Worm (Caenorhabditis elegans) whole organism, young adult: Measurements from ENCODE around the gene K02A6.2.

Experiments used
- B0261.1 ChIP-seq: sonication (generic microtip); optimal IDR thresholded peaks from 2 replicates; lab custom pipeline; 2016; ENCODE audit warnings: mild to moderate bottlenecking, missing genetic modification characterization, moderate library complexity, missing compliant biosample characterization
- B0336.3 ChIP-seq: fragments of 200-800 bp; sonication (Bioruptor generic); IDR thresholded peaks from 2 replicates; pipeline ENCODE4 v1.3.6; 2022; ENCODE audit warnings: missing genetic modification characterization, missing compliant biosample characterization
- C06A6.2 ChIP-seq: fragments of 200-800 bp; sonication (Bioruptor generic); conservative IDR thresholded peaks from 2 replicates; pipeline ENCODE4 v1.3.6; 2022; ENCODE audit warnings: missing genetic modification characterization, missing compliant biosample characterization
- F39B2.1 ChIP-seq: fragments of 200-800 bp; sonication (Bioruptor generic); IDR thresholded peaks from 2 replicates; pipeline ENCODE4 v1.3.6; 2022; ENCODE audit warnings: missing genetic modification reagents, missing genetic modification characterization, missing compliant biosample characterization
- F57A8.1 ChIP-seq: fragments of 200-800 bp; sonication (Bioruptor generic); optimal IDR thresholded peaks from 2 replicates; lab custom pipeline; 2018; ENCODE audit warnings: mild to moderate bottlenecking, missing genetic modification characterization, moderate library complexity, missing compliant biosample characterization
- F57C9.4 ChIP-seq: sonication (generic microtip); optimal IDR thresholded peaks from 2 replicates; lab custom pipeline; 2017; ENCODE audit warnings: mild to moderate bottlenecking, missing genetic modification characterization, missing compliant biosample characterization
- T26A5.8 ChIP-seq: sonication (generic microtip); optimal IDR thresholded peaks from 2 replicates; lab custom pipeline; 2016; ENCODE audit warnings: missing genetic modification characterization, missing compliant biosample characterization
- Y56A3A.18 ChIP-seq: fragments of 200-800 bp; sonication (Bioruptor generic); IDR thresholded peaks from 2 replicates; pipeline ENCODE4 v1.3.6; 2022; ENCODE audit warnings: missing genetic modification reagents, missing genetic modification characterization, missing compliant biosample characterization
- Y67H2A.10 ChIP-seq: fragments of 200-800 bp; sonication (Bioruptor generic); conservative IDR thresholded peaks from 2 replicates; pipeline ENCODE4 v1.3.6; 2022; ENCODE audit warnings: missing genetic modification reagents, missing genetic modification characterization, missing compliant biosample characterization
- Y79H2A.3 ChIP-seq: fragments of 200-800 bp; sonication (Bioruptor generic); conservative IDR thresholded peaks from 2 replicates; pipeline ENCODE4 v1.3.6; 2022; ENCODE audit warnings: missing genetic modification reagents, missing genetic modification characterization, missing compliant biosample characterization
- Y95B8A.8 ChIP-seq: fragments of 200-800 bp; sonication (Bioruptor generic); IDR thresholded peaks from 2 replicates; pipeline ENCODE4 v1.3.6; 2022; ENCODE audit warnings: missing genetic modification reagents, missing genetic modification characterization, missing compliant biosample characterization
- aptf-2 ChIP-seq: fragments of 200-800 bp; sonication (Bioruptor generic); conservative IDR thresholded peaks from 2 replicates; pipeline ENCODE4 v1.3.6; 2022; ENCODE audit warnings: missing genetic modification reagents, missing genetic modification characterization, missing compliant biosample characterization
- atf-7 ChIP-seq: sonication (generic microtip); optimal IDR thresholded peaks from 2 replicates; lab custom pipeline; 2017; ENCODE audit warnings: mild to moderate bottlenecking, missing genetic modification characterization, missing compliant biosample characterization
- attf-3 ChIP-seq: fragments of 200-800 bp; sonication (Bioruptor generic); conservative IDR thresholded peaks from 2 replicates; pipeline ENCODE4 v1.3.6; 2022; ENCODE audit warnings: missing genetic modification reagents, missing genetic modification characterization, missing compliant biosample characterization
- bed-1 ChIP-seq: fragments of 200-800 bp; sonication (Bioruptor generic); IDR thresholded peaks from 2 replicates; pipeline ENCODE4 v1.3.6; 2022; ENCODE audit warnings: missing genetic modification reagents, missing genetic modification characterization, missing compliant biosample characterization
- ceh-100 ChIP-seq: fragments of 200-800 bp; sonication (Bioruptor generic); IDR thresholded peaks from 2 replicates; pipeline ENCODE4 v1.3.6; 2022; ENCODE audit warnings: missing genetic modification reagents, missing genetic modification characterization, missing compliant biosample characterization
- ceh-79 ChIP-seq: sonication (generic microtip); optimal IDR thresholded peaks from 2 replicates; lab custom pipeline; 2017; ENCODE audit warnings: mild to moderate bottlenecking, missing genetic modification characterization, missing compliant biosample characterization
- ceh-91 ChIP-seq: fragments of 200-800 bp; sonication (Bioruptor generic); IDR thresholded peaks from 2 replicates; pipeline ENCODE4 v1.3.6; 2022; ENCODE audit warnings: missing genetic modification reagents, missing genetic modification characterization, missing compliant biosample characterization
- die-1 ChIP-seq: sonication (generic microtip); optimal IDR thresholded peaks from 2 replicates; lab custom pipeline; 2016; ENCODE audit warnings: missing genotype, mild to moderate bottlenecking, missing genetic modification characterization, missing compliant biosample characterization
- fkh-3 ChIP-seq: sonication (generic microtip); optimal IDR thresholded peaks from 2 replicates; lab custom pipeline; 2016; ENCODE audit warnings: mild to moderate bottlenecking, missing genetic modification characterization, missing compliant biosample characterization
- hlh-26 ChIP-seq: fragments of 200-800 bp; sonication (Bioruptor generic); conservative IDR thresholded peaks from 2 replicates; pipeline ENCODE4 v1.3.6; 2022; ENCODE audit warnings: missing genetic modification reagents, missing genetic modification characterization, missing compliant biosample characterization
- hmg-1.2 ChIP-seq: fragments of 200-800 bp; sonication (Bioruptor generic); IDR thresholded peaks from 2 replicates; pipeline ENCODE4 v1.3.6; 2022; ENCODE audit warnings: missing genetic modification reagents, missing genetic modification characterization, missing compliant biosample characterization
- hrde-1 ChIP-seq: sonication (generic microtip); optimal IDR thresholded peaks from 2 replicates; lab custom pipeline; 2016; ENCODE audit warnings: missing genetic modification characterization, mild to moderate bottlenecking, missing compliant biosample characterization, moderate library complexity, missing genotype, missing genetic modification reagents, borderline replicate concordance
- hsf-1 ChIP-seq: fragments of 200-800 bp; sonication (Bioruptor generic); IDR thresholded peaks from 2 replicates; pipeline ENCODE4 v1.3.6; 2022; ENCODE audit warnings: missing genetic modification reagents, missing genetic modification characterization, missing compliant biosample characterization
- lag-1 ChIP-seq: fragments of 200-800 bp; sonication (Bioruptor generic); IDR thresholded peaks from 2 replicates; pipeline ENCODE4 v1.3.6; 2022; ENCODE audit warnings: missing genetic modification reagents, missing genetic modification characterization, missing compliant biosample characterization
- let-526 ChIP-seq: fragments of 200-800 bp; sonication (Bioruptor generic); IDR thresholded peaks from 2 replicates; pipeline ENCODE4 v1.3.6; 2022; ENCODE audit warnings: missing genetic modification reagents, missing genetic modification characterization, missing compliant biosample characterization
- lir-1 ChIP-seq: fragments of 200-800 bp; sonication (Bioruptor generic); conservative IDR thresholded peaks from 2 replicates; pipeline ENCODE4 v1.3.6; 2022; ENCODE audit warnings: missing genetic modification reagents, missing genetic modification characterization, missing compliant biosample characterization
- madf-10 ChIP-seq: sonication (generic microtip); optimal IDR thresholded peaks from 2 replicates; lab custom pipeline; 2016; ENCODE audit warnings: mild to moderate bottlenecking, missing genetic modification characterization, missing compliant biosample characterization
- madf-3 ChIP-seq: fragments of 200-800 bp; sonication (Bioruptor generic); IDR thresholded peaks from 2 replicates; pipeline ENCODE4 v1.3.6; 2022; ENCODE audit warnings: missing genetic modification reagents, missing genetic modification characterization, missing compliant biosample characterization
- madf-8 ChIP-seq: fragments of 200-800 bp; sonication (Bioruptor generic); conservative IDR thresholded peaks from 2 replicates; pipeline ENCODE4 v1.3.6; 2022; ENCODE audit warnings: missing genetic modification reagents, missing genetic modification characterization, missing compliant biosample characterization
- mcd-1 ChIP-seq: fragments of 200-800 bp; sonication (Bioruptor generic); IDR thresholded peaks from 2 replicates; pipeline ENCODE4 v1.3.6; 2022; ENCODE audit warnings: missing genetic modification reagents, missing genetic modification characterization, missing compliant biosample characterization
- mes-4 ChIP-seq: sonication (generic microtip); optimal IDR thresholded peaks from 2 replicates; lab custom pipeline; 2016; ENCODE audit warnings: missing genotype, missing genetic modification characterization, missing compliant biosample characterization
- nfya-1 ChIP-seq: sonication (generic microtip); optimal IDR thresholded peaks from 2 replicates; lab custom pipeline; 2017; ENCODE audit warnings: antibody characterized with exemption, missing compliant biosample characterization, missing genetic modification characterization, borderline replicate concordance; ENCODE audit not compliant: insufficient read depth
- nfya-2 ChIP-seq: fragments of 200-800 bp; sonication (Bioruptor generic); IDR thresholded peaks from 2 replicates; pipeline ENCODE4 v1.3.6; 2022; ENCODE audit warnings: missing genetic modification reagents, missing genetic modification characterization, missing compliant biosample characterization
- nfyb-1 ChIP-seq: fragments of 200-800 bp; sonication (Bioruptor generic); IDR thresholded peaks from 2 replicates; pipeline ENCODE4 v1.3.6; 2022; ENCODE audit warnings: missing genetic modification reagents, missing genetic modification characterization, missing compliant biosample characterization
- nhr-90 ChIP-seq: sonication (generic microtip); optimal IDR thresholded peaks from 2 replicates; lab custom pipeline; 2016; ENCODE audit warnings: missing genotype, mild to moderate bottlenecking, missing genetic modification characterization, missing compliant biosample characterization
- rcor-1 ChIP-seq: fragments of 200-800 bp; sonication (Bioruptor generic); IDR thresholded peaks from 2 replicates; pipeline ENCODE4 v1.3.6; 2022; ENCODE audit warnings: missing genetic modification reagents, missing genetic modification characterization, missing compliant biosample characterization
- repo-1 ChIP-seq: sonication (generic microtip); optimal IDR thresholded peaks from 2 replicates; lab custom pipeline; 2017; ENCODE audit warnings: mild to moderate bottlenecking, missing genetic modification characterization, missing compliant biosample characterization
- rpc-1 ChIP-seq, 2 experiments: fragments of 150-350 bp in 1 of 2; sonication (generic microtip) in 1 of 2; optimal IDR thresholded peaks; 2 replicates each; lab custom pipeline; 2014 to 2018; ENCODE audit warnings: missing biosample characterization in 1 of 2, missing genetic modification characterization in 1 of 2, missing genetic modification reagents in 1 of 2, missing genotype in 1 of 2
- somi-1 ChIP-seq: fragments of 200-800 bp; sonication (Bioruptor generic); optimal IDR thresholded peaks from 2 replicates; lab custom pipeline; 2018; ENCODE audit warnings: mild to moderate bottlenecking, missing genetic modification characterization, missing compliant biosample characterization
- zfh-2 ChIP-seq: fragments of 200-800 bp; sonication (Bioruptor generic); conservative IDR thresholded peaks from 2 replicates; pipeline ENCODE4 v1.3.6; 2022; ENCODE audit warnings: missing genetic modification reagents, missing genetic modification characterization, missing compliant biosample characterization
- ztf-18 ChIP-seq: sonication (generic microtip); optimal IDR thresholded peaks from 2 replicates; lab custom pipeline; 2016; ENCODE audit warnings: missing genotype, mild to moderate bottlenecking, missing genetic modification characterization, missing compliant biosample characterization
- ztf-22 ChIP-seq: fragments of 200-800 bp; sonication (Bioruptor generic); optimal IDR thresholded peaks from 2 replicates; lab custom pipeline; 2018; ENCODE audit warnings: mild to moderate bottlenecking, missing genetic modification characterization, moderate library complexity, missing compliant biosample characterization

K02A6.2 gene

ce11 chrX:8224916-8225315 lies at the start of gene K02A6.2:
K02A6.2 (minus strand) TSS chrX:8225016.
- TF ChIP-seq C06A6.2 (GFP tag; lab: Robert Waterston, UW) (no peak), ztf-22 (GFP tag; lab: Kevin White, UChicago) (no peak), attf-3 (GFP tag; lab: Robert Waterston, UW) (no peak), madf-8 (GFP tag; lab: Robert Waterston, UW) (no peak), rcor-1 (GFP tag; lab: Robert Waterston, UW) (no peak), hrde-1 (tag; lab: Kevin White, UChicago) (no peak), die-1 (tag; lab: Kevin White, UChicago) (no peak), mes-4 (no peak), ceh-79 (tag; lab: Kevin White, UChicago) (no peak), let-526 (GFP tag; lab: Robert Waterston, UW) (no peak), hmg-1.2 (GFP tag; lab: Robert Waterston, UW) (no peak), nhr-90 (no peak), B0261.1 (tag; lab: Kevin White, UChicago) (no peak), hlh-26 (GFP tag; lab: Robert Waterston, UW) (no peak), aptf-2 (GFP tag; lab: Robert Waterston, UW) (no peak), ceh-100 (GFP tag; lab: Robert Waterston, UW) (no peak), lag-1 (GFP tag; lab: Robert Waterston, UW) (no peak), F57C9.4 (no peak)

ce11 chrX:8273496-8273895 lies 48.7 kb upstream of the K02A6.2 start:
- TF ChIP-seq madf-3 (GFP tag; lab: Robert Waterston, UW) (no peak), bed-1 (GFP tag; lab: Robert Waterston, UW) (no peak), ztf-18 (no peak), Y79H2A.3 (GFP tag; lab: Robert Waterston, UW) (no peak)

ce11 chrX:8270971-8271553 lies 46.2 kb upstream of the K02A6.2 start, which contains the start of gene cutl-29:
cutl-29 (minus strand) TSS chrX:8271021.
- TF ChIP-seq rpc-1 (optimal IDR thresholded peaks at IDR 0.05; lab: Kevin White, UChicago) (no peak), rpc-1 (tag; optimal IDR thresholded peaks at IDR 0.05; lab: Kevin White, UChicago) (no peak), nfya-1 (tag; lab: Kevin White, UChicago) (no peak), nfyb-1 (GFP tag; lab: Robert Waterston, UW) (no peak), ztf-22 (GFP tag; lab: Kevin White, UChicago) (no peak), atf-7 (tag; lab: Kevin White, UChicago) (no peak), Y56A3A.18 (GFP tag; lab: Robert Waterston, UW) (no peak), ceh-91 (GFP tag; lab: Robert Waterston, UW) (no peak), F39B2.1 (no peak), B0336.3 (GFP tag; lab: Robert Waterston, UW) (no peak), madf-10 (no peak), repo-1 (no peak), zfh-2 (GFP tag; lab: Robert Waterston, UW) (no peak)

ce11 chrX:8268083-8268482 lies 43.3 kb upstream of the K02A6.2 start:
- TF ChIP-seq Y67H2A.10 (GFP tag; lab: Robert Waterston, UW): no peak
- no peak for TF ChIP-seq hsf-1 (GFP tag; lab: Robert Waterston, UW)
- no peak for TF ChIP-seq let-526 (GFP tag; lab: Robert Waterston, UW)
- no peak for TF ChIP-seq nfya-2
- no peak for TF ChIP-seq B0336.3 (GFP tag; lab: Robert Waterston, UW)
- no peak for TF ChIP-seq ztf-22 (GFP tag; lab: Kevin White, UChicago)
- TF ChIP-seq F57A8.1 (GFP tag; lab: Kevin White, UChicago): no peak
- no peak for TF ChIP-seq mcd-1
- TF ChIP-seq Y95B8A.8: no peak
- no peak for TF ChIP-seq mes-4
- no peak for TF ChIP-seq T26A5.8 (tag; lab: Kevin White, UChicago)
- TF ChIP-seq fkh-3: no peak
- no peak for TF ChIP-seq somi-1 (GFP tag; lab: Kevin White, UChicago)
- TF ChIP-seq lir-1: no peak
